Fruit fly (Drosophila melanogaster): ENCODE measurements around the gene CG44090.

DNA sequence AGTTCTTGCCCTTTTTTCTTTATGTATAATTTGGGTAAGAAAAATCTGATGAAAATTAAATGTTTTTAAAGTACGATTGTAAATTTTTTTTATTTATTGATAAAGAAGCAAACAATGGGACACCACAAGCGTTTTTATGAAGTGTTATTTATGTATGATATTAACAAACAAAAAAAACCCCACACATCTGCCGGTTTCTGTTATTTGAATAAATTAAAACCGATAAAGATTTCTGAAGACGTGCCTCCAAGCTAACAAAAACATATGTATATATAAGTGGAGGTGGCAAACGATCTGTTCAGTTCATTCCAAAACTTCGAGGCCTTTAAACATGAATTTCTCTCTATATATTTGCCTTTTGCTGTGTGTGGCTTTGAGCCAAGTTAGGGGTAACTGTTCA, 20.6 kb downstream of the CG44090 start, which contains the start of gene CG42822:
- TF ChIP-seq fru (GFP tag; optimal IDR thresholded peaks at IDR 0.05) (no peak), br (GFP tag; optimal IDR thresholded peaks at IDR 0.05) (no peak), Jra (GFP tag; optimal IDR thresholded peaks at IDR 0.05) (no peak), Dfd (GFP tag; optimal IDR thresholded peaks at IDR 0.05) (no peak), pan (optimal IDR thresholded peaks at IDR 0.05) (no peak), Abd-B (GFP tag; optimal IDR thresholded peaks at IDR 0.05) (no peak), rgr (GFP tag; optimal IDR thresholded peaks at IDR 0.05) (no peak), woc (GFP tag; optimal IDR thresholded peaks at IDR 0.05) (no peak), h (GFP tag; optimal IDR thresholded peaks at IDR 0.05) (no peak), lola (GFP tag; optimal IDR thresholded peaks at IDR 0.05) (no peak), sage (GFP tag; optimal IDR thresholded peaks at IDR 0.05) (no peak), Sp1 (GFP tag; optimal IDR thresholded peaks at IDR 0.05) (no peak)

All from whole organism, wandering third instar larva.